Worm (Caenorhabditis elegans): ENCODE measurements around the gene fipr-4.

The fipr-4 gene

ce11 chrV:10270214-10270613 is 42.0 kb upstream of the fipr-4 start, which contains the start of gene ric-4:
ric-4 (minus strand) TSS chrV:10270314.
- TF ChIP-seq attf-6 (GFP tag; IDR thresholded peaks at IDR 0.05) (no peak), F10E7.11 (tag; optimal IDR thresholded peaks at IDR 0.05) (no peak), B0019.2 (GFP tag; conservative IDR thresholded peaks at IDR 0.05) (no peak), ztf-28 (GFP tag; IDR thresholded peaks at IDR 0.05) (no peak), B0336.3 (GFP tag; IDR thresholded peaks at IDR 0.05) (no peak)

- TF ChIP-seq F33H1.4 (GFP tag; IDR thresholded peaks at IDR 0.05), result no peak
- no peak for TF ChIP-seq K11D2.4 (GFP tag; IDR thresholded peaks at IDR 0.05)
- no peak for TF ChIP-seq ceh-79 (tag; optimal IDR thresholded peaks at IDR 0.05)
- no peak for TF ChIP-seq attf-6 (GFP tag; IDR thresholded peaks at IDR 0.05)
- no peak for TF ChIP-seq B0019.2 (GFP tag; conservative IDR thresholded peaks at IDR 0.05)
- TF ChIP-seq ama-1 (optimal IDR thresholded peaks at IDR 0.05), result no peak
- no peak for TF ChIP-seq ama-1 (GFP tag; optimal IDR thresholded peaks at IDR 0.05)
- TF ChIP-seq snpc-3.4 (tag; optimal IDR thresholded peaks at IDR 0.05), result no peak
- no peak for TF ChIP-seq atf-7 (tag; optimal IDR thresholded peaks at IDR 0.05)
- TF ChIP-seq F57C9.4 (tag; optimal IDR thresholded peaks at IDR 0.05), result no peak
- TF ChIP-seq dpff-1 (tag; optimal IDR thresholded peaks at IDR 0.05), result no peak
- TF ChIP-seq fkh-3 (tag; optimal IDR thresholded peaks at IDR 0.05), result no peak
- no peak for TF ChIP-seq rcor-1 (GFP tag; IDR thresholded peaks at IDR 0.05)
- TF ChIP-seq nfya-1 (tag; optimal IDR thresholded peaks at IDR 0.05; ENCODE audit: borderline replicate concordance, insufficient read depth), result no peak
- TF ChIP-seq lin-26 (GFP tag; IDR thresholded peaks at IDR 0.05), result no peak
- TF ChIP-seq K12H6.12 (tag; optimal IDR thresholded peaks at IDR 0.05), result no peak
- no peak for TF ChIP-seq Y79H2A.3 (GFP tag; conservative IDR thresholded peaks at IDR 0.05)
Observed at ce11 chrV:10266050-10266449, 37.8 kb upstream of the fipr-4 start.

- TF ChIP-seq dpl-1 (GFP tag; optimal IDR thresholded peaks at IDR 0.05), result no peak
- TF ChIP-seq tlf-1 (GFP tag; optimal IDR thresholded peaks at IDR 0.05), result no peak
- TF ChIP-seq chd-7 (tag; optimal IDR thresholded peaks at IDR 0.05), result no peak
- no peak for TF ChIP-seq lin-35 (GFP tag; optimal IDR thresholded peaks at IDR 0.05)
- TF ChIP-seq pha-4 (tag; optimal IDR thresholded peaks at IDR 0.05), result no peak
- TF ChIP-seq ets-4 (GFP tag; optimal IDR thresholded peaks at IDR 0.05), result no peak
- no peak for TF ChIP-seq mxl-1 (tag; optimal IDR thresholded peaks at IDR 0.05)
- no peak for TF ChIP-seq Y56A3A.18 (GFP tag; IDR thresholded peaks at IDR 0.05)
Observed at ce11 chrV:10265019-10265418, 36.8 kb upstream of the fipr-4 start.

ce11 chrV:10260460-10260859 is 32.2 kb upstream of the fipr-4 start, which contains the start of gene sri-18:
sri-18 (minus strand) TSS chrV:10260560.
- TF ChIP-seq snpc-1.3 (tag; optimal IDR thresholded peaks at IDR 0.05; ENCODE audit: insufficient read depth), result no peak
- TF ChIP-seq madf-6 (GFP tag; IDR thresholded peaks at IDR 0.05), result no peak
- no peak for TF ChIP-seq F23B12.7 (tag; optimal IDR thresholded peaks at IDR 0.05; ENCODE audit: insufficient read depth)
- TF ChIP-seq lsl-1 (GFP tag; optimal IDR thresholded peaks at IDR 0.05), result no peak
- TF ChIP-seq hmg-1.2 (GFP tag; IDR thresholded peaks at IDR 0.05), result no peak
- TF ChIP-seq Y95B8A.8 (GFP tag; IDR thresholded peaks at IDR 0.05), result no peak
- TF ChIP-seq snpc-4 (GFP tag; optimal IDR thresholded peaks at IDR 0.05), result no peak
- no peak for TF ChIP-seq snpc-4 (tag; optimal IDR thresholded peaks at IDR 0.05)
- no peak for TF ChIP-seq aptf-2 (GFP tag; conservative IDR thresholded peaks at IDR 0.05)
- no peak for TF ChIP-seq nhr-90 (tag; optimal IDR thresholded peaks at IDR 0.05)
- no peak for TF ChIP-seq bed-2 (GFP tag; IDR thresholded peaks at IDR 0.05)
- TF ChIP-seq nfyb-1 (GFP tag; IDR thresholded peaks at IDR 0.05), result no peak
- TF ChIP-seq ceh-58 (GFP tag; IDR thresholded peaks at IDR 0.05), result no peak
- TF ChIP-seq ama-1 (optimal IDR thresholded peaks at IDR 0.05), result no peak
- TF ChIP-seq ama-1 (GFP tag; optimal IDR thresholded peaks at IDR 0.05), result no peak
- no peak for TF ChIP-seq B0035.1 (tag; optimal IDR thresholded peaks at IDR 0.05)
- TF ChIP-seq hlh-12 (tag; optimal IDR thresholded peaks at IDR 0.05), result no peak
- TF ChIP-seq F10E7.11 (tag; optimal IDR thresholded peaks at IDR 0.05), result no peak
- no peak for TF ChIP-seq unc-130 (GFP tag; optimal IDR thresholded peaks at IDR 0.05)
- no peak for TF ChIP-seq lag-1 (GFP tag; IDR thresholded peaks at IDR 0.05)
- no peak for TF ChIP-seq lin-26 (GFP tag; IDR thresholded peaks at IDR 0.05)
- no peak for TF ChIP-seq Y56A3A.18 (GFP tag; IDR thresholded peaks at IDR 0.05)

All from whole organism, young adult.